Fruit fly (Drosophila melanogaster) whole organism, embryonic: ENCODE data around the gene CG11089.

Experiments used
- Atf6 ChIP-seq: fragments of 200-800 bp; sonication (Bioruptor generic); IDR thresholded peaks from 2 replicates; pipeline ENCODE4 v1.3.6; 2022; ENCODE audit warnings: missing biosample characterization, missing genetic modification characterization
- Awh ChIP-seq: fragments of 200-800 bp; sonication (Bioruptor generic); IDR thresholded peaks from 2 replicates; pipeline ENCODE4, ENCODE4 v1.3.6; 2022; ENCODE audit warnings: missing biosample characterization, missing genetic modification characterization
- CG11560 ChIP-seq: fragments of 200-800 bp; sonication (Bioruptor generic); IDR thresholded peaks from 3 replicates; pipeline ENCODE4 v1.3.6; 2022; ENCODE audit warnings: missing biosample characterization, missing genetic modification characterization
- CG13296 ChIP-seq: fragments of 200-800 bp; sonication (Bioruptor generic); optimal IDR thresholded peaks from 3 replicates; lab custom pipeline; 2018; ENCODE audit warnings: missing biosample characterization, mild to moderate bottlenecking, missing genetic modification characterization
- CG13775 ChIP-seq: fragments of 200-800 bp; sonication (Bioruptor generic); optimal IDR thresholded peaks from 3 replicates; lab custom pipeline; 2017; ENCODE audit warnings: missing biosample characterization, mild to moderate bottlenecking, missing genetic modification characterization
- CG14441 ChIP-seq: fragments of 200-800 bp; sonication (Bioruptor generic); IDR thresholded peaks from 2 replicates; pipeline ENCODE4 v1.3.6; 2022; ENCODE audit warnings: missing biosample characterization, missing genetic modification characterization
- CG15479 ChIP-seq: fragments of 200-800 bp; sonication (Bioruptor generic); optimal IDR thresholded peaks from 3 replicates; lab custom pipeline; 2019; ENCODE audit warnings: missing biosample characterization, mild to moderate bottlenecking, missing genetic modification characterization, moderate library complexity
- CG17328 ChIP-seq: fragments of 200-800 bp; sonication (Bioruptor generic); IDR thresholded peaks from 2 replicates; pipeline ENCODE4 v1.3.6; 2022; ENCODE audit warnings: missing biosample characterization, missing genetic modification characterization
- CG17361 ChIP-seq: fragments of 200-800 bp; sonication (Bioruptor generic); IDR thresholded peaks from 3 replicates; pipeline ENCODE4 v1.3.6; 2022; ENCODE audit warnings: missing biosample characterization, missing genetic modification characterization
- CG17912 ChIP-seq: fragments of 200-800 bp; sonication (Bioruptor generic); optimal IDR thresholded peaks from 2 replicates; lab custom pipeline; 2018; ENCODE audit warnings: missing biosample characterization, mild to moderate bottlenecking, missing genetic modification characterization
- CG30403 ChIP-seq: fragments of 200-800 bp; sonication (Bioruptor generic); optimal IDR thresholded peaks from 3 replicates; lab custom pipeline; 2016; ENCODE audit warnings: missing biosample characterization, missing genetic modification characterization
- CG32772 ChIP-seq: fragments of 200-800 bp; sonication (Bioruptor generic); IDR thresholded peaks from 2 replicates; pipeline ENCODE4 v1.3.6; 2022; ENCODE audit warnings: missing biosample characterization, missing genetic modification characterization
- CG5245 ChIP-seq: fragments of 200-800 bp; sonication (Bioruptor generic); optimal IDR thresholded peaks from 3 replicates; lab custom pipeline; 2016; ENCODE audit warnings: missing biosample characterization, missing genetic modification characterization
- CG8944 ChIP-seq: fragments of 200-800 bp; sonication (Bioruptor generic); optimal IDR thresholded peaks from 3 replicates; lab custom pipeline; 2016; ENCODE audit warnings: missing biosample characterization, missing genetic modification characterization
- D19A ChIP-seq: fragments of 200-800 bp; optimal IDR thresholded peaks from 3 replicates; lab custom pipeline; 2019; ENCODE audit warnings: missing biosample characterization, mild to moderate bottlenecking, missing genetic modification characterization, moderate library complexity
- D19B ChIP-seq: fragments of 200-800 bp; sonication (Bioruptor generic); optimal IDR thresholded peaks from 2 replicates; lab custom pipeline; 2017; ENCODE audit warnings: missing biosample characterization, mild to moderate bottlenecking, missing genetic modification characterization
- Deaf1 ChIP-seq: fragments of 200-800 bp; optimal IDR thresholded peaks from 3 replicates; lab custom pipeline; 2019; ENCODE audit warnings: missing biosample characterization, mild to moderate bottlenecking, missing genetic modification characterization, moderate library complexity
- Dip3 ChIP-seq: fragments of 200-800 bp; sonication (Bioruptor generic); optimal IDR thresholded peaks from 3 replicates; lab custom pipeline; 2016; ENCODE audit warnings: missing biosample characterization, missing genetic modification characterization
- Dref ChIP-seq: fragments of 200-800 bp; sonication (Bioruptor generic); IDR thresholded peaks from 2 replicates; pipeline ENCODE4 v1.3.6; 2022; ENCODE audit warnings: missing biosample characterization, missing genetic modification characterization
- Fer2 ChIP-seq: fragments of 200-800 bp; sonication (Bioruptor generic); optimal IDR thresholded peaks from 2 replicates; lab custom pipeline; 2018; ENCODE audit warnings: missing biosample characterization, mild to moderate bottlenecking, missing genetic modification characterization, moderate library complexity
- HmgZ ChIP-seq: fragments of 200-800 bp; sonication (Bioruptor generic); optimal IDR thresholded peaks from 2 replicates; lab custom pipeline; 2018; ENCODE audit warnings: missing biosample characterization, mild to moderate bottlenecking, missing genetic modification characterization
- Hr78 ChIP-seq, 2 experiments: fragments of 200-800 bp in 1 of 2; fragments of >200 bp in 1 of 2; sonication (Bioruptor generic) in 1 of 2; optimal IDR thresholded peaks; 2 replicates each; lab custom pipeline; 2017 to 2019; ENCODE audit warnings: missing biosample characterization in 2 of 2, missing genetic modification characterization in 2 of 2, mild to moderate bottlenecking in 1 of 2, moderate library complexity in 1 of 2
- Opbp ChIP-seq: fragments of 200-800 bp; sonication (Bioruptor generic); IDR thresholded peaks from 3 replicates; pipeline ENCODE4 v1.3.6; 2022; ENCODE audit warnings: missing biosample characterization, missing genetic modification characterization; ENCODE audit not compliant: partially characterized antibody
- Six4 ChIP-seq: fragments of 200-800 bp; sonication (Bioruptor generic); optimal IDR thresholded peaks from 2 replicates; lab custom pipeline; 2016; ENCODE audit warnings: missing biosample characterization, missing genetic modification characterization
- Sox100B ChIP-seq: fragments of 200-800 bp; sonication (Bioruptor generic); optimal IDR thresholded peaks from 3 replicates; lab custom pipeline; 2018; ENCODE audit warnings: missing biosample characterization, mild to moderate bottlenecking, missing genetic modification characterization
- Trl ChIP-seq, 3 experiments: fragments of >200 bp in 2 of 3; fragments of 200-800 bp in 1 of 3; sonication (Bioruptor generic) in 1 of 3; optimal IDR thresholded peaks; 2 replicates in 1 of 3; 3 replicates in 2 of 3; lab custom pipeline; 2016 to 2017; ENCODE audit warnings: missing biosample characterization in 1 of 3, missing genetic modification characterization in 1 of 3
- Xrp1 ChIP-seq: fragments of 200-800 bp; sonication (Bioruptor generic); IDR thresholded peaks from 2 replicates; pipeline ENCODE4 v1.3.6; 2022; ENCODE audit warnings: missing biosample characterization, missing genetic modification characterization
- amos ChIP-seq: fragments of 200-800 bp; sonication (Bioruptor generic); IDR thresholded peaks from 2 replicates; pipeline ENCODE4 v1.3.6; 2022; ENCODE audit warnings: missing biosample characterization, missing genetic modification characterization; ENCODE audit not compliant: partially characterized antibody
- aop ChIP-seq: fragments of 200-800 bp; sonication (Bioruptor generic); IDR thresholded peaks from 2 replicates; pipeline ENCODE4 v1.3.6; 2022; ENCODE audit warnings: missing biosample characterization, missing genetic modification characterization
- ato ChIP-seq: fragments of 200-800 bp; sonication (Bioruptor generic); IDR thresholded peaks from 2 replicates; pipeline ENCODE4 v1.3.6; 2022; ENCODE audit warnings: missing biosample characterization, missing genetic modification characterization; ENCODE audit not compliant: partially characterized antibody
- cg ChIP-seq: fragments of 200-800 bp; sonication (Bioruptor generic); optimal IDR thresholded peaks from 3 replicates; lab custom pipeline; 2019; ENCODE audit warnings: missing biosample characterization, mild to moderate bottlenecking, missing genetic modification characterization, moderate library complexity
- dmrt11E ChIP-seq: fragments of 200-800 bp; sonication (Bioruptor generic); optimal IDR thresholded peaks from 3 replicates; lab custom pipeline; 2018; ENCODE audit warnings: missing biosample characterization, mild to moderate bottlenecking, missing genetic modification characterization, moderate library complexity
- eve ChIP-seq, 2 experiments: fragments of >200 bp; optimal IDR thresholded peaks; 2 replicates each; lab custom pipeline; 2017; ENCODE audit warnings: missing biosample characterization in 2 of 2, missing genetic modification characterization in 2 of 2
- fd64A ChIP-seq: fragments of 200-800 bp; sonication (Bioruptor generic); optimal IDR thresholded peaks from 3 replicates; lab custom pipeline; 2018; ENCODE audit warnings: missing biosample characterization, mild to moderate bottlenecking, missing genetic modification characterization
- gcm ChIP-seq: fragments of 200-800 bp; sonication (Bioruptor generic); optimal IDR thresholded peaks from 2 replicates; lab custom pipeline; 2019; ENCODE audit warnings: missing biosample characterization, mild to moderate bottlenecking, missing genetic modification characterization, moderate library complexity
- gem ChIP-seq: fragments of 200-800 bp; sonication (Bioruptor generic); optimal IDR thresholded peaks from 2 replicates; lab custom pipeline; 2019; ENCODE audit warnings: missing biosample characterization, mild to moderate bottlenecking, missing genetic modification characterization, moderate library complexity
- grn ChIP-seq: fragments of 200-800 bp; sonication (Bioruptor generic); optimal IDR thresholded peaks from 3 replicates; lab custom pipeline; 2017; ENCODE audit warnings: missing biosample characterization, missing genetic modification characterization
- gro ChIP-seq: fragments of 200-800 bp; sonication (Bioruptor generic); optimal IDR thresholded peaks from 2 replicates; lab custom pipeline; 2016; ENCODE audit warnings: missing biosample characterization, missing genetic modification characterization
- hb ChIP-seq: fragments of 200-800 bp; sonication (Bioruptor generic); IDR thresholded peaks from 3 replicates; pipeline ENCODE4 v1.3.6; 2022; ENCODE audit warnings: missing biosample characterization, missing genetic modification characterization; ENCODE audit not compliant: partially characterized antibody
- otp ChIP-seq: fragments of 200-800 bp; sonication (Bioruptor generic); IDR thresholded peaks from 3 replicates; pipeline ENCODE4, ENCODE4 v1.3.6; 2022; ENCODE audit warnings: missing biosample characterization, missing genetic modification characterization
- p53 ChIP-seq: fragments of 200-800 bp; sonication (Bioruptor generic); optimal IDR thresholded peaks from 2 replicates; lab custom pipeline; 2016; ENCODE audit warnings: missing biosample characterization, missing genetic modification characterization
- schlank ChIP-seq: fragments of 200-800 bp; sonication (Bioruptor generic); optimal IDR thresholded peaks from 2 replicates; lab custom pipeline; 2018; ENCODE audit warnings: missing biosample characterization, mild to moderate bottlenecking, missing genetic modification characterization
- sens ChIP-seq: fragments of 200-800 bp; sonication (Bioruptor generic); peaks from one replicate; lab custom pipeline; 2016; ENCODE audit warnings: missing biosample characterization, missing genetic modification characterization
- sqz ChIP-seq: fragments of 200-800 bp; sonication (Bioruptor generic); optimal IDR thresholded peaks from 3 replicates; lab custom pipeline; 2018; ENCODE audit warnings: missing biosample characterization, mild to moderate bottlenecking, missing genetic modification characterization
- ssp ChIP-seq: fragments of 200-800 bp; sonication (Bioruptor generic); IDR thresholded peaks from 2 replicates; pipeline ENCODE4 v1.3.6; 2022; ENCODE audit warnings: missing biosample characterization, missing genetic modification characterization
- vvl ChIP-seq: fragments of 200-800 bp; sonication (Bioruptor generic); IDR thresholded peaks from 2 replicates; pipeline ENCODE4 v1.3.6; 2022; ENCODE audit warnings: missing biosample characterization, missing genetic modification characterization
- z ChIP-seq: fragments of 200-800 bp; sonication (Bioruptor generic); IDR thresholded peaks from 3 replicates; pipeline ENCODE4 v1.3.6; 2022; ENCODE audit warnings: missing biosample characterization, missing genetic modification characterization
- zen ChIP-seq: fragments of 200-800 bp; sonication (Bioruptor generic); optimal IDR thresholded peaks from 3 replicates; lab custom pipeline; 2018; ENCODE audit warnings: missing biosample characterization, mild to moderate bottlenecking, missing genetic modification characterization, moderate library complexity

Gene CG11089

dm6 chr3R:24841635-24842034 is 35.2 kb upstream of the CG11089 start, which contains the start of gene Esp:
Gene Esp, plus strand, starts transcription at chr3R:24841935.
- TF ChIP-seq Sox100B (GFP tag; lab: Kevin White, UChicago), result no peak
- TF ChIP-seq CG17912 (GFP tag; lab: Kevin White, UChicago), result no peak
- TF ChIP-seq CG13775 (GFP tag; lab: Kevin White, UChicago), result no peak
- no peak for TF ChIP-seq Dref
- no peak for TF ChIP-seq Dip3 (GFP tag; lab: Kevin White, UChicago)
- TF ChIP-seq CG14441 (GFP tag; lab: Robert Waterston, UW), result no peak
- TF ChIP-seq CG17328, result no peak
- no peak for TF ChIP-seq CG13296
- TF ChIP-seq CG8944 (GFP tag; lab: Kevin White, UChicago), result no peak
- no peak for TF ChIP-seq Atf6 (GFP tag; lab: Robert Waterston, UW)
- no peak for TF ChIP-seq CG5245 (GFP tag; lab: Kevin White, UChicago)
- no peak for TF ChIP-seq ssp (GFP tag; lab: Robert Waterston, UW)
- TF ChIP-seq otp (GFP tag; lab: Robert Waterston, UW), result no peak
- no peak for TF ChIP-seq cg
- no peak for TF ChIP-seq schlank
- no peak for TF ChIP-seq ato (GFP tag; lab: Robert Waterston, UW)
- no peak for TF ChIP-seq aop (GFP tag; lab: Robert Waterston, UW)
- peak; percentile 53 for TF ChIP-seq Deaf1
- no peak for TF ChIP-seq fd64A (GFP tag; lab: Kevin White, UChicago)
- no peak for TF ChIP-seq Fer2 (tag; lab: Kevin White, UChicago)
- TF ChIP-seq Hr78 (GFP tag; optimal IDR thresholded peaks at IDR 0.05; lab: Kevin White, UChicago), result no peak
- 0 out of 3 replicates have a peak, but pooled peaks have one; percentile 7 for TF ChIP-seq Opbp
- no peak for TF ChIP-seq eve (GFP tag; optimal IDR thresholded peaks at IDR 0.05; lab: Kevin White, UChicago)
- peak; percentile 39 for TF ChIP-seq sens
- TF ChIP-seq Trl (optimal IDR thresholded peaks at IDR 0.05; lab: Kevin White, UChicago), result peak in 1 of 2 experiments; percentile 19
- no peak for TF ChIP-seq Trl (GFP tag; optimal IDR thresholded peaks at IDR 0.05; lab: Kevin White, UChicago)
- TF ChIP-seq CG30403, result no peak

DNA sequence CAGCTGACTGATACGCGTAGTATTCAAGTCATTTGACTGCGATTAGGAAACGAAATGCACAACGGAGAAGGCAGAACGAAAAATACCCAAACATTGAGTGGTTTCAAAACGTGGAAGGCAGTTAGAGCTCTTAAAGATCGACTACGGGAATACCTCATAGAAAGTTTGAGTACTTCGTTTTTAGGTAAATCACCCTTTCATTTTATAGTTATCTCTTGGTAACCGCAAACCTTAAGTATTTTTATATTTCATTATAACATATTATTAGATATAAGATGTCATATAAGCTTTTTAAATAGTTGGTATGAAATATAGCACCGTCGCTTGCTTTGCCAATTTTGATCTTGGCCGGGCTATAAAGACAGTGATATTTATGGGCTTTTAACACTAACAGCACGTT is 31.7 kb upstream of the CG11089 start:
- TF ChIP-seq CG17361 (GFP tag; lab: Robert Waterston, UW) (no peak), Six4 (GFP tag; lab: Kevin White, UChicago) (no peak), hb (GFP tag; lab: Robert Waterston, UW) (no peak), sens (peak; percentile 52), D19A (tag; lab: Kevin White, UChicago) (peak; percentile 4), HmgZ (tag; lab: Kevin White, UChicago) (no peak), D19B (GFP tag; lab: Kevin White, UChicago) (peak; percentile 37), dmrt11E (tag; lab: Kevin White, UChicago) (peak; percentile 2), gro (GFP tag; lab: Kevin White, UChicago) (no peak), gem (tag; lab: Kevin White, UChicago) (peak; percentile 30), CG11560 (no peak)

DNA sequence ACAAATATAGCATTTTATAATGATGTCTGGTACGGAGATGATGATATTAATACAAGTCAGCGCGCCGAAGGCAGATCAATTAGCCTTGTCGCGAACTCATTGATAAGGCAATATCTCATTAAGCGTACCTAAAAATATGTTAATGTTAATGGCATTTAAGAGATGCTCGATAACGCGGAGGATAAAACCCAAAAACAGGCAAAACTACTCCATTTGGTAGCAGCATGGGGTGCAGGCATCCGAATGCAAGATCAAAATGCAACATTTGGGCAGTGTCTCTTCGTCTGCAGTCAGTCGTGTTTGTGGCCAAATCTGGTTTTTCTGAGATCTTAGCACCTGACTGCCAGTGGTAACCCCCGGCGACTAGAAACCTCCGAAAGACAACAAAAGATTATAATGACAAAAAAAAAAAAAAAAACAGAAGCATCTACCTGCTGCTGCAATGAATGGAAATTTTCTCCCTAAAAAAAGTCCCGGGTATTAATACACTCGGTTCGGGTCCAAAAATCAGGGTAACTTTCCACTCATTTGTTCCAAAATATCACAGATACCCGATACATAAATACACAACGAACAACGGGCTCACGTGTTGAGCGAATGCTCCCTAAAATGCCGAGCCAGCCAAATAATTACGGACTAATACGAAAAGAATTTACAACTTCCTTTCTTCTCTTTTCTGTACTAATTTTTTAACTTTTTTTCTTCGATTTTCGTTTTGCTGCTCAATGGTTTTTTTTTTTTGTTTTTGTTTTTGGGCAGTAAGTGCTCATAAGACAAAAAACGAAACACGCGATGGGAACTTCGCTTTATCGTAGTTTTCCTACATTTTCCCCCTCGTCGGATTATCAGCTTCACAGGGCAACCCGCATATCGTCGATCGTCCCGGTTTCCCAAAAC is 30.6 kb upstream of the CG11089 start:
- TF ChIP-seq gcm (peak; percentile 76), CG15479 (GFP tag; lab: Kevin White, UChicago) (peak; percentile 53), sqz (peak; percentile 80), amos (GFP tag; lab: Robert Waterston, UW) (no peak), zen (tag; lab: Kevin White, UChicago) (peak; percentile 84), z (GFP tag; lab: Robert Waterston, UW) (peak; percentile 64; the same call in 1 of the 3 replicates), p53 (GFP tag; lab: Kevin White, UChicago) (no peak), sens (peak; percentile 48), Awh (GFP tag; lab: Robert Waterston, UW) (peak; percentile 45; the same call in 1 of the 2 replicates), grn (GFP tag; lab: Kevin White, UChicago) (peak; percentile 61), vvl (GFP tag; lab: Robert Waterston, UW) (0 out of 2 replicates have a peak, but pooled peaks have one; percentile 19), CG32772 (GFP tag; lab: Robert Waterston, UW) (0 out of 2 replicates have a peak, but pooled peaks have one; percentile 30), Xrp1 (GFP tag; lab: Robert Waterston, UW) (no peak)
